Fruit fly (Drosophila melanogaster) ovary, adult (tissue): ENCODE data around the gene frc.

Source experiments
- CG17801 ChIP-seq: fragments of 200-800 bp; optimal IDR thresholded peaks from 2 replicates; lab custom pipeline; 2019; ENCODE audit warnings: missing biosample characterization, mild to moderate bottlenecking, missing genetic modification characterization, moderate library complexity; ENCODE audit not compliant: partially characterized antibody

The frc gene

DNA sequence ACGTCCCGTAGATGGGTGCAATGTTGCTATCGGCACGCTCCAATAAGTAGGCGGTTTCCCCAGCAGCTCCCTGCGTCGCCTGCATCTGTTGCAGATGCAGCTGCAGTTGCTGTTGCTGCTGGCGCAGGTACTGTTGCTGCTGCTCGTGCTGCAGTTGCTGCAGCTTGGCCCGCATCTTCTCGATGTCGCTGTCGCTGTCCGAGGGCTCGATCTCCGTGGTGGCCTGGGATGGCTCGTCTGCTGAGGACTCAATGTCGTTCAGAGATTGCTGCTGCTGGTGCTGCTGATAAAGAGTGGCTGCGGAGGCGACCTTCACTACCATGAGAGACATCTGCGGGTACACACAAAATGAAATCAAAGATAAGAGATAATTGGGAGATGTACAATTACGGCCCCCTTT lies 51.0 kb downstream of the frc start:
- no peak for TF ChIP-seq CG17801

DNA sequence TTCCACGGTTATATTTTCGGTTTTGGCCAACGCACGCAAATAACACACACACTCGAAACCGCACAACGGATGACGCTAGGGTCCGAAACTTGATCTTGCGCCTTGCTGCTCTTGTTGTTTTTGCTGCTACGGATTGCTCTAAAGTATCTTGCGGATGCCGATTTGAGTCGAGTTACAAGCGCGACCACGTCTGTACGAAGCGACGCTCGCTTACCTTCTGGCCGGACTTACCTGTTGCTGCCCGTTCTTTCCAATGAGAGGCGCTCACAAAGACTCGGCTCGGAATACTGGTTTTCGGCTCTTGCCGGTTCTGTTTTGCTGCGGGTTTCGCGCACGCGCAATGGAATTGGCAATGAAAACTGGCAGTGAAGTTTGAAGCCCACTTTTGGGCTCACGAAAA lies 53.7 kb downstream of the frc start, which contains the start of gene Cad74A:
Gene Cad74A (minus strand): TSS at position 220 of the 400 bp plus-strand sequence.
- TF ChIP-seq CG17801 = no peak
